Fruit fly (Drosophila melanogaster): ENCODE results near the gene CG13123.

Gene CG13123

DNA sequence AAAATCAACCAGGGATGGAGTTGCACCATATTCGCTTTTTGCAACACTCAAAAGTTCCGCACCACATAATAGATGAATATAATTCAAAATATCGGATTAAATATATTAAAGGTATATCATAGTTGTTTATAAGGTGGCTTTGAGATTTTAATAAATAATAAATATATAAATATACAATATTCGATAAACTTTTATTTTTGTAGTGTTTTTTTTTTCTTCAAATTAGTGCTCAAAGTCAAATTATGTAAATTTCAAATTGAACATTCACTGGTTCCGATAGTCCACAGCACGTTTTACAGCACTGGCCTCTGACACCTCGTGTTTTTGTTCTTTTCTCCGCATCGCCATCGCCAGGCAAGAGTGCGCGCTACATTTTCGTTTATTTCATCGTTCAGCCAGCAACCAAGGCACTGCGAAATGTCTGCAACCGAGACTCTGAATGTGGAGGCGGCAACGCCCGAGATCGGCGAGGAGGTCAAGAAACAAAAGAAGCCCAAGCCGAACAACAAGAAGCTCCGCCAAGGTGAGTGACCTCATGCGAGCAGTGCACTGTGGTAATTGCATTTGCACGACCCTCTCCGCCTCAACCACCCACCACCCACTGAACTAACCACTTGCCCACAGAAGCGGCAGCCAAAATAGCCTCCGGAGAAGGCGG is 29.6 kb downstream of the CG13123 start, which contains the start of the genes Taf11 and und:
TSS of gene Taf11 (minus strand) at position 51 of the 658 bp plus-strand sequence.
TSS of gene und (plus strand) at position 158 of the 658 bp plus-strand sequence.
- peak; percentile 57 for TF ChIP-seq CG17801 (GFP tag; optimal IDR thresholded peaks at IDR 0.05; ENCODE audit: partially characterized antibody)

dm6 chr2L:9758856-9759255 is 34.1 kb downstream of the CG13123 start:
- no peak for TF ChIP-seq CG17801 (GFP tag; optimal IDR thresholded peaks at IDR 0.05; ENCODE audit: partially characterized antibody)

dm6 chr2L:9757990-9758814 is 34.7 kb downstream of the CG13123 start, which contains the start of gene zf30C:
Gene zf30C (plus strand): TSS chr2L:9758342.
- TF ChIP-seq CG17801 (GFP tag; optimal IDR thresholded peaks at IDR 0.05; ENCODE audit: partially characterized antibody): peak; percentile 61

DNA sequence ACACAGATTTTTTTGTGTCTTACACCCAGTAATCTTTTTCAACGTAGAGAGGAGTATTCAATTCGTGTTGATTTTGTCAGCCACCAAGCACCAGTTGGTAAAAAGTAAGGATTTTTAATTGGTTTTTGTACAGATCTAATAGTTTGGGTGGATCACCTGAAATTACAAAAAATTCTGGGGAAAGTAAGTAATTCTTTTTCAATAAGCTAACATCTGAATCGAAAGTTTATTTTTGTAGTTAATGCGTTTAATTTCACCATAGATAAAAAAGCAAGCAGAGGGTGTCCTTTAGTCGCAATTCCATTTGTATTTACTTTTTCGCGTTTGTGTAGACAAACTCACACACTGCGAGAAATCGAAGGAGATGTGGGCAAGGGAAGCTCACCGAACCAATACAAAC is 38.1 kb downstream of the CG13123 start:
- no peak for TF ChIP-seq CG17801 (GFP tag; optimal IDR thresholded peaks at IDR 0.05; ENCODE audit: partially characterized antibody)

dm6 chr2L:9753357-9753756 is 39.5 kb downstream of the CG13123 start:
- TF ChIP-seq CG17801 (GFP tag; optimal IDR thresholded peaks at IDR 0.05; ENCODE audit: partially characterized antibody): no peak

dm6 chr2L:9749745-9750144 is 43.2 kb downstream of the CG13123 start, which contains the start of gene Cyp4e3:
Gene Cyp4e3 (minus strand): TSS chr2L:9750071.
- TF ChIP-seq CG17801 (GFP tag; optimal IDR thresholded peaks at IDR 0.05; ENCODE audit: partially characterized antibody): no peak

DNA sequence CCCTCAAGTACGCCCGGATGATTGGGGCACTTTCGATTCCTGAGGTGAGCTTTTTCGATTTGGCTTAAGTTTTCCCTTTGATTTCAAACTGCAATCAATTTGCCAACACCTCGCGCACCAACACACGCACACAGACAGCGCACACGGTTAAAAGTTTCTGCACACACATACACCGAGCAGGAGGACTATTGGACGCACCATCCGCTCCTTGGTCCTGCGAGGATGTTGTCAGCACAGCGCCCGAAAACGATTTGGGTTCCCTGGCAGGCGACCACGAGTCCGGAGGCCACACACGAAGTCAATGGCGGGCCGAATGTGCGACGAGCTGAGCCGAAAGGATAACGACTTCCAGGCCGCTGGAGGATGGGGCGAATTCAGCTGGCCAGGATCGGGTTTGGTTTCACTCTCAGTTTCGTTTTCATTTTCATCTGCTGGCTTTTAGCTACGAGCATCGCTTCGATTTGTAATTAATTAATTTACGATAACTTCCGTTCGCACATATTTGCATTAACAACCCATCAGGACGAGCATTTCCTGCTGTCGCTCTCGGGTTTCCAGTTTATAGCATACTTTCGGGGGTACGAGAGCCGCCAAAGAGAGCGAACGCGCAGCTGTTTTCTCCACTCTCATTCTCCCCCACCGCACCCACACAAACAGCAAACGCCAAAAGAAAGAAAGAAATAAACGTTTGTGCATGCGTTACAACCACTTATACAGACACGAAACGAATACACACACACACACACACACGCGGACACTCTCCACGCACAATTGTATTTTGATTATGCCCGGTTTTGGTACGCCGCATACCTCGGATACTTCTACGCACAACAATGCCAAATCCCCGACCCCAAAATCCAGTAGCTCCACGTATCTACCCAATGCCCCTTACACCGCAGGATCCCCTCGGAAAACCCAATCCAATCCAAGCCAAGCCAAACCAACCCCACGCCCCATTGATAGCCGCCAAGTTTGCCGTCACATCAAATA is 46.4 kb downstream of the CG13123 start, which contains the start of gene Nckx30C:
TSS of gene Nckx30C (minus strand) at position 260 of the 990 bp plus-strand sequence.
- TF ChIP-seq CG17801 (GFP tag; optimal IDR thresholded peaks at IDR 0.05; ENCODE audit: partially characterized antibody): no peak

DNA sequence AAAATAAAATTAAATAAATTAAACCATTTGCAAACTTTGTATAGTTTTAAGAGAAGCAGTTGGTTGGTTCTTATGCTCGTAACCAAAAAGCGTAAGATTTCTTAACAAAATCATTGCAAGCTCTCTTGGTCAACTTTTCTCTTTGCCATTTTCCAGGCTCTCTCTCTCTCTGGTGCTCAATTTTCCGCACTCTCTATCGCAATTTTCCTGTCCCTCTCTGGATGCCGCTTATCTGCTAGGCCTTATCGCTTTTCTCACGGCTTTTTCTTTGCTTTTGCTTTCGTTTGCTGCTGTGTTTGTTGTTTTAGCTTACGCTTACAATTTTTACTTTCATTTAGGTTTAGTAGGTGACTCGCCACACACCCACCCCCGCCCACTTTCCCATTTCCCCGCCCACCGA is 48.3 kb downstream of the CG13123 start:
- no peak for TF ChIP-seq CG17801 (GFP tag; optimal IDR thresholded peaks at IDR 0.05; ENCODE audit: partially characterized antibody)

DNA sequence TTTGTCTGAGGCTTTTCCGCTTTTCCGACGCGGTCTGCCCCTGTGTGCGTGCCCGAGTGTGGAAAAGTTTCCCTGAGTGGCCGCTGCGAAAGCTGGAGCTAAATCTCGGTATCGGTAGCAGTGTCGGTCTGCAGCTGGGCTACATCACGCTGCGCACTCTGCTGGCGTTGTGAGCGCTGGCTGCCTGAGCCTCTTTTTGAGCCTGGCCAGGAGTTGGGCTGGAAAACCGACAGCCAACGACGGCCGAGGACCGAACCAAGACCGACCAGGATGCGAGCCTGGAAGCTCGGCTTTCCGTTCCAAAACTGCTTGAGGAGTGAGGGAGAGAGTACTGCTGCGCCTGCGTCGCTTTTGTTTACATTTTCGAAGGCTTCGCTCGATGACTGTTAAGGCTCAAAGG is 49.1 kb downstream of the CG13123 start:
- no peak for TF ChIP-seq CG17801 (GFP tag; optimal IDR thresholded peaks at IDR 0.05; ENCODE audit: partially characterized antibody)
